Worm (Caenorhabditis elegans) whole organism, L4/young adult: ENCODE results near the gene T14G8.6.

Experiments used
- dao-5 ChIP-seq: sonication (generic microtip); optimal IDR thresholded peaks from 2 replicates; lab custom pipeline; 2016; ENCODE audit warnings: missing genotype, missing genetic modification characterization, moderate library complexity, missing compliant biosample characterization
- him-1 ChIP-seq: sonication (generic microtip); optimal IDR thresholded peaks from 2 replicates; lab custom pipeline; 2016; ENCODE audit warnings: missing genotype, missing genetic modification reagents, missing genetic modification characterization, missing compliant biosample characterization

ce11 chrX:12843530-12843929 lies 19.1 kb downstream of the T14G8.6 start:
- TF ChIP-seq him-1 (tag; lab: Kevin White, UChicago) (no peak), dao-5 (no peak)
